Fruit fly (Drosophila melanogaster): ENCODE data around the gene Apc.

The Apc gene

DNA sequence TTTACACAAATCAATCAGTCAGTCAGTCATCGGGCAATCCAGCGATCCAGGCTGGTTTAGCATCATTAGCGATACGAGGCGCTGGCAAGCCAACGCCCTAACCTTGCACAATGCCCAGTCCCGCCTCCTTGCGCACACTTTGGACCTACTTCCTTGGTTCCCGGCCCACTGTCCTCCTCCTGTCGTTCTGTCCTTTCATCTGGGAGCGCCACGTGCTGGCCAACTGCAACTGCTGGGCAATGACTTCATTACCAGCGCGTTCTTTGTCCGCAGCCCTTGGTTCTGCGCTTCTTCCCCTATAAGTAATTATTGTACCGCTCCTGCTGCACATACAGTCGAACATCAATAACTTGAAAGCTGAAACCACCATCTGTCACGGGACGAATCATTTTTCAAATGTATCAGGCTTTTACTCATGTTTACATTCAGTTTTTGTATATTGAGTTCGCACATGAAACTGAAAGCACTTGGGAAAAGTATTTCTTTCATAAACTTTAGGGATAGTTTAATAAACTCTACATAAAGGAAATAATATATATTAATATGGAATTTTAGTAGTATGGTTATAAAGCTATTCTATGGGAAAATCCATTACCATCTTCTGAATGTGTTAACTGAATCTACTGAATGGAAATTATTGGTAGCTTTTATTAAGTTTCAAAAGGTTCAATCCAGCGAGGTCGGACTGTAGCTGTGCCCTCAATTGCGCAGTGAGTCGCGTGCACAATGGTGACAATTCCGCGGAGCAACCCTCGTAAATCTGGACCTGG, 3.2 kb upstream of the Apc start (continued):
- peak; percentile 47 for TF ChIP-seq dsx (GFP tag; optimal IDR thresholded peaks at IDR 0.05; ENCODE audit: poor library complexity, severe bottlenecking)
- TF ChIP-seq achi (GFP tag; optimal IDR thresholded peaks at IDR 0.05): peak; percentile 48
- TF ChIP-seq CG34406 (GFP tag; optimal IDR thresholded peaks at IDR 0.05): peak; percentile 59
- no peak for TF ChIP-seq CG15336 (GFP tag; IDR thresholded peaks at IDR 0.05)
- TF ChIP-seq CG11902 (GFP tag; optimal IDR thresholded peaks at IDR 0.05): peak; percentile 36
- peak; percentile 42 for TF ChIP-seq CG6792 (GFP tag; optimal IDR thresholded peaks at IDR 0.05)
- no peak for TF ChIP-seq CG4318 (GFP tag; optimal IDR thresholded peaks at IDR 0.05)
- TF ChIP-seq Hr39 (GFP tag; optimal IDR thresholded peaks at IDR 0.05): peak; percentile 17
- peak; percentile 56 for TF ChIP-seq CG10669 (GFP tag; optimal IDR thresholded peaks at IDR 0.05)
- TF ChIP-seq OdsH (GFP tag; optimal IDR thresholded peaks at IDR 0.05): peak; percentile 65
- peak; percentile 37 for TF ChIP-seq Met (GFP tag; optimal IDR thresholded peaks at IDR 0.05)
- peak; percentile 18 for TF ChIP-seq Sox15 (GFP tag; optimal IDR thresholded peaks at IDR 0.05)
- TF ChIP-seq CG6276 (GFP tag; optimal IDR thresholded peaks at IDR 0.05): no peak
- TF ChIP-seq CG11294 (GFP tag; IDR thresholded peaks at IDR 0.05): no peak
- peak; percentile 42 for TF ChIP-seq pdm3 (GFP tag; optimal IDR thresholded peaks at IDR 0.05)
- no peak for TF ChIP-seq Gug (GFP tag; IDR thresholded peaks at IDR 0.05)
- TF ChIP-seq fd59A (GFP tag; optimal IDR thresholded peaks at IDR 0.05): peak; percentile 3
- TF ChIP-seq esn (GFP tag; optimal IDR thresholded peaks at IDR 0.05): peak; percentile 59
- TF ChIP-seq fd85E (GFP tag; optimal IDR thresholded peaks at IDR 0.05): no peak
- TF ChIP-seq Eip75B (GFP tag; optimal IDR thresholded peaks at IDR 0.05): no peak
- TF ChIP-seq cyc (GFP tag; optimal IDR thresholded peaks at IDR 0.05): no peak
- TF ChIP-seq CG31627 (GFP tag; optimal IDR thresholded peaks at IDR 0.05): peak; percentile 23
- TF ChIP-seq Ets96B (tag; optimal IDR thresholded peaks at IDR 0.05): peak; percentile 56
- TF ChIP-seq CG3919 (GFP tag; optimal IDR thresholded peaks at IDR 0.05): peak; percentile 55
- peak; percentile 3 to 63 for TF ChIP-seq ss (GFP tag; optimal IDR thresholded peaks at IDR 0.05)
- peak; percentile 35 for TF ChIP-seq CG11762 (GFP tag; optimal IDR thresholded peaks at IDR 0.05; ENCODE audit: insufficient read depth)
- peak; percentile 48 for TF ChIP-seq topi (GFP tag; optimal IDR thresholded peaks at IDR 0.05)
- peak in 1 of 2 experiments; percentile 17 for TF ChIP-seq salr (GFP tag; optimal IDR thresholded peaks at IDR 0.05)
- peak; percentile 50 for TF ChIP-seq net (GFP tag; optimal IDR thresholded peaks at IDR 0.05)
- TF ChIP-seq spab (GFP tag; optimal IDR thresholded peaks at IDR 0.05): peak; percentile 53
- TF ChIP-seq CG6854 (GFP tag; optimal IDR thresholded peaks at IDR 0.05): no peak
- peak; percentile 49 for TF ChIP-seq CG32006 (GFP tag; optimal IDR thresholded peaks at IDR 0.05)
- TF ChIP-seq Sox102F (GFP tag; optimal IDR thresholded peaks at IDR 0.05): peak; percentile 6
- TF ChIP-seq CG10631 (GFP tag; optimal IDR thresholded peaks at IDR 0.05): peak; percentile 57
- no peak for TF ChIP-seq eg (GFP tag; IDR thresholded peaks at IDR 0.05)

DNA sequence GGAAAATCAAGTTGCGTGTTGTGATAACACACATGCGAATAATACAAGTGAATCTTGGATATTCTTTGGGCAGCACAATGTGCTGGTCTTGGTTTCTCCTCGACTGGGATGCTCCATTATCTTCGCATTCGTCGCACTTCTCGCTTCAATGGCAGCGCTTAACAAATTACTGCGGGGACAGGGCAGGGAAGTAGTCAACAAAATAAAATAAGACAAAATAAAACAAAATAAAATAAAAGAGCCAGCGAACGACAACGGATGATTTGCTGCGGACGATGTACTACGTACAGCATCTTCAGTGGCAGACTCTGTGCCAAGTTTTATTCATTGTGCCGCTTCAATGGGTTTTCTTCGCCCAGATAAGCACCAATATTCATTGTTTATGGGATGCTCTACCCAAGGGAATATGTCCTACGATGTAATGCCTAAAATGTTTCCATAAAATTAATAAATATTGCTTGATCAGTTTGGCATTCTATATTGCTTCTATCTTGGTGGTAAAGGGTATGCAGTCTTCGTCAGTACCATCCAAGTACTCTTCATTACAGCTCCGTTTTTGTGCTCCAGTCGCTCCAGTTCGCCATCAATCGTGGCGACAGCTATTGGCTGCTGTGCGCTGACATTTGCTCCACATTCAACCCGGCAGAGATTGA, 2.5 kb upstream of the Apc start:
- TF ChIP-seq Sox15 (GFP tag; optimal IDR thresholded peaks at IDR 0.05) (peak; percentile 30), CG11902 (GFP tag; optimal IDR thresholded peaks at IDR 0.05) (peak; percentile 39), CG16779 (tag; optimal IDR thresholded peaks at IDR 0.05) (peak; percentile 66), CG10669 (GFP tag; optimal IDR thresholded peaks at IDR 0.05) (peak; percentile 77), CG4318 (GFP tag; optimal IDR thresholded peaks at IDR 0.05) (peak; percentile 27), salr (GFP tag; optimal IDR thresholded peaks at IDR 0.05) (peak; percentile 8 to 61), CG11294 (GFP tag; IDR thresholded peaks at IDR 0.05) (0 out of 2 replicates have a peak, but pooled peaks have one; percentile 7), Hr4 (GFP tag; optimal IDR thresholded peaks at IDR 0.05) (peak; percentile 64), CG1621 (tag; optimal IDR thresholded peaks at IDR 0.05) (peak; percentile 73), CG8632 (GFP tag; optimal IDR thresholded peaks at IDR 0.05) (peak; percentile 60), CG34406 (GFP tag; optimal IDR thresholded peaks at IDR 0.05) (peak; percentile 46), Sox102F (GFP tag; optimal IDR thresholded peaks at IDR 0.05) (peak; percentile 41), ss (GFP tag; optimal IDR thresholded peaks at IDR 0.05) (peak; percentile 77 to 85), svp (GFP tag) (peak; percentile 80), CG31627 (GFP tag; optimal IDR thresholded peaks at IDR 0.05) (peak; percentile 29), CG6792 (GFP tag; optimal IDR thresholded peaks at IDR 0.05) (peak; percentile 58), Blimp-1 (GFP tag; optimal IDR thresholded peaks at IDR 0.05) (peak; percentile 6), fd59A (GFP tag; optimal IDR thresholded peaks at IDR 0.05) (peak; percentile 62), net (GFP tag; optimal IDR thresholded peaks at IDR 0.05) (peak; percentile 61), Met (GFP tag; optimal IDR thresholded peaks at IDR 0.05) (peak; percentile 16), pdm3 (GFP tag; optimal IDR thresholded peaks at IDR 0.05) (peak; percentile 67), achi (GFP tag; optimal IDR thresholded peaks at IDR 0.05) (peak; percentile 66), Eip93F (GFP tag; optimal IDR thresholded peaks at IDR 0.05) (no peak), topi (GFP tag; optimal IDR thresholded peaks at IDR 0.05) (peak; percentile 59), CG8119 (GFP tag; IDR thresholded peaks at IDR 0.05) (peak; percentile 66), vri (GFP tag; optimal IDR thresholded peaks at IDR 0.05) (no peak), CG3032 (tag; optimal IDR thresholded peaks at IDR 0.05) (peak; percentile 75), Ets96B (tag; optimal IDR thresholded peaks at IDR 0.05) (peak; percentile 75), cyc (GFP tag; optimal IDR thresholded peaks at IDR 0.05) (peak; percentile 14)
